Worm (Caenorhabditis elegans) whole organism, L3 larva: Measurements from ENCODE around the gene sra-2.

Experiments
- aly-2 ChIP-seq: fragments of 150-350 bp; optimal IDR thresholded peaks from 2 replicates; lab custom pipeline; 2014; ENCODE audit warnings: missing biosample characterization, missing genetic modification characterization
- ceh-28 ChIP-seq: fragments of 150-350 bp; optimal IDR thresholded peaks from 2 replicates; lab custom pipeline; 2014; ENCODE audit warnings: missing biosample characterization, missing genetic modification reagents, missing genetic modification characterization
- ceh-82 ChIP-seq: fragments of 150-350 bp; optimal IDR thresholded peaks from 2 replicates; lab custom pipeline; 2014; ENCODE audit warnings: missing biosample characterization, missing genetic modification characterization
- daf-12 ChIP-seq: fragments of 150-350 bp; optimal IDR thresholded peaks from 2 replicates; lab custom pipeline; 2014; ENCODE audit warnings: missing biosample characterization, missing genetic modification reagents, missing genetic modification characterization
- eor-1 ChIP-seq, 2 experiments: fragments of 150-350 bp; optimal IDR thresholded peaks; 2 replicates each; lab custom pipeline; 2014 to 2018; ENCODE audit warnings: missing biosample characterization in 2 of 2, missing genetic modification characterization in 2 of 2
- lin-39 ChIP-seq: fragments of 150-350 bp; optimal IDR thresholded peaks from 2 replicates; lab custom pipeline; 2018; ENCODE audit warnings: missing biosample characterization, missing genetic modification reagents, missing genetic modification characterization
- lsy-12 ChIP-seq: sonication (generic microtip); optimal IDR thresholded peaks from 2 replicates; lab custom pipeline; 2016; ENCODE audit warnings: mild to moderate bottlenecking, missing genetic modification characterization, missing compliant biosample characterization
- mdl-1 ChIP-seq: fragments of 150-350 bp; optimal IDR thresholded peaks from 2 replicates; lab custom pipeline; 2014; ENCODE audit warnings: missing biosample characterization, missing genetic modification characterization
- nfya-1 ChIP-seq: sonication (generic microtip); optimal IDR thresholded peaks from 2 replicates; lab custom pipeline; 2017; ENCODE audit warnings: missing genetic modification characterization, mild to moderate bottlenecking, missing compliant biosample characterization, antibody characterized with exemption, moderate library complexity; ENCODE audit not compliant: insufficient read depth
- nhr-12 ChIP-seq: fragments of 150-350 bp; optimal IDR thresholded peaks from 2 replicates; lab custom pipeline; 2014; ENCODE audit warnings: missing biosample characterization, missing genetic modification characterization
- nhr-23 ChIP-seq: fragments of 150-350 bp; optimal IDR thresholded peaks from 2 replicates; lab custom pipeline; 2014; ENCODE audit warnings: missing biosample characterization, missing genetic modification reagents, missing genetic modification characterization
- nhr-237 ChIP-seq: fragments of 150-350 bp; optimal IDR thresholded peaks from 2 replicates; lab custom pipeline; 2014; ENCODE audit warnings: missing biosample characterization, missing genetic modification characterization
- nhr-43 ChIP-seq: sonication (generic microtip); optimal IDR thresholded peaks from 2 replicates; lab custom pipeline; 2016; ENCODE audit warnings: mild to moderate bottlenecking, missing genetic modification characterization, missing compliant biosample characterization; ENCODE audit not compliant: poor library complexity, severe bottlenecking
- pha-4 ChIP-seq: fragments of 150-350 bp; optimal IDR thresholded peaks from 2 replicates; lab custom pipeline; 2014; ENCODE audit warnings: missing biosample characterization, missing genetic modification reagents, missing genetic modification characterization
- pqm-1 ChIP-seq: fragments of 150-350 bp; optimal IDR thresholded peaks from 2 replicates; lab custom pipeline; 2017; ENCODE audit warnings: missing biosample characterization, missing genetic modification characterization, inconsistent platforms
- snpc-4 ChIP-seq: fragments of 150-350 bp; optimal IDR thresholded peaks from 2 replicates; lab custom pipeline; 2014; ENCODE audit warnings: missing biosample characterization, missing genetic modification characterization
- unc-62 ChIP-seq: fragments of 150-350 bp; sonication (generic microtip); optimal IDR thresholded peaks from 4 replicates; lab custom pipeline; 2014; ENCODE audit warnings: missing biosample characterization, missing genetic modification reagents, missing genetic modification characterization
- ztf-11 ChIP-seq: fragments of 150-350 bp; optimal IDR thresholded peaks from 2 replicates; lab custom pipeline; 2014; ENCODE audit warnings: missing biosample characterization, missing genetic modification characterization
- ztf-4 ChIP-seq: fragments of 150-350 bp; optimal IDR thresholded peaks from 2 replicates; lab custom pipeline; 2014; ENCODE audit warnings: missing biosample characterization, missing genetic modification characterization

sra-2 gene

ce11 chrII:9573412-9573811, 44.8 kb downstream of the sra-2 start:
- TF ChIP-seq nhr-23 (tag; lab: Kevin White, UChicago) (peak; percentile 54), mdl-1 (tag; lab: Kevin White, UChicago) (no peak)

- TF ChIP-seq ceh-82 (tag; lab: Kevin White, UChicago) (no peak), snpc-4 (tag; lab: Kevin White, UChicago) (no peak), nhr-237 (tag; lab: Kevin White, UChicago) (no peak), nhr-12 (no peak), nfya-1 (tag; lab: Kevin White, UChicago) (no peak), lsy-12 (no peak), pqm-1 (no peak), ztf-4 (no peak), unc-62 (GFP tag; lab: Kevin White, UChicago) (no peak), mdl-1 (tag; lab: Kevin White, UChicago) (no peak), ztf-11 (tag; lab: Kevin White, UChicago) (no peak)
Observed at ce11 chrII:9574406-9574805, 45.8 kb downstream of the sra-2 start.

DNA sequence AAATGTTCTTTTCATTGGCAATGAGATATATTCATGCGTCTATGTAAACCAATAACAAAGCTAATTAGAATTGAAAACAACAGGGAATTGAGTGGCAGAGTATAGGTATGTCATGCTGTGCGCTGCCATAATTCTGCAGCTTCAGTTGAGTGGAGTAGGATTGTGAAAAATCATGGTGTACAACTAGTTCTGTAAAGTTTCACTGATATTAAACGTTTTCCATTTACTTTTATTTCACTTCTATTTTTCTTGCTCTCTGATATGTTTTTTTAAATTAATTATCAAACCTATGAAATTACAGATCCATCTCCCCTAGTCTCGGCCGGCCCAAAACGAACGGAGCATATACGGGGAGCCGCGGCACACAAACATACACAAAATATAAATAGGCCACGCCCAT, 47.1 kb downstream of the sra-2 start, which contains the start of gene exc-7:
Gene exc-7, plus strand, starts transcription at position 301 of the 400 bp plus-strand sequence.
- TF ChIP-seq nfya-1 (tag; lab: Kevin White, UChicago) (no peak), mdl-1 (tag; lab: Kevin White, UChicago) (no peak), ceh-28 (no peak), eor-1 (tag; optimal IDR thresholded peaks at IDR 0.05; lab: Kevin White, UChicago) (no peak)

DNA sequence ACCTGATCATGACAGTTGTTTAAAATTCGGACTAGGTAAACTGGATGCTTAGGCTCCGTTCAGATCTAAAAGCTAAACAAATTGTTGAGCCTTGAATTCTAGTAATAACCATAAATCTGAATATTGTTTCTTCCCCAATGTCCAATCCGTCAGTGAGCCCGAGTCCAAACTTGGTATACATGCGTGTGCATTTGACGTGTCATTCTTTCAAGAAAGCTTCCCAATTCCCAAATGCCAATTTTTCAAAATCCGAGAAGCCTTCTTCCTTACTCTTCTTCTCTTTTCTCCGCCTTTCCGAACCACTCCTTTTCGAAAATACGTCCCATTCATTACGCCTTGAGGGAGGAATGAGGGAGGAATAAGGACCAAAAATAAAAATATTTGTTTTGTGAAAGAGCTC, 48.1 kb downstream of the sra-2 start:
- peak; percentile 64 for TF ChIP-seq lin-39 (tag; lab: Kevin White, UChicago)
- no peak for TF ChIP-seq daf-12
- TF ChIP-seq, all 47 proteins: peak for 1

ce11 chrII:9577630-9578029, 49.0 kb downstream of the sra-2 start:
- TF ChIP-seq aly-2 (tag; lab: Kevin White, UChicago) (no peak), nhr-43 (tag; lab: Kevin White, UChicago) (no peak), pha-4 (tag; lab: Kevin White, UChicago) (peak; percentile 2)
- TF ChIP-seq, all 47 proteins: peak for 1
